Worm (Caenorhabditis elegans) whole organism, late embryonic: ENCODE measurements around the gene dop-1.

Source experiments
- C08G9.2 ChIP-seq: sonication (generic microtip); optimal IDR thresholded peaks from 2 replicates; lab custom pipeline; 2016; ENCODE audit warnings: mild to moderate bottlenecking, missing genetic modification characterization, moderate library complexity, missing compliant biosample characterization
- T23F11.4 ChIP-seq: fragments of 200-800 bp; sonication (Bioruptor generic); optimal IDR thresholded peaks from 2 replicates; lab custom pipeline; 2018; ENCODE audit warnings: mild to moderate bottlenecking, missing genetic modification characterization, missing compliant biosample characterization
- ama-1 ChIP-seq: fragments of 150-350 bp; optimal IDR thresholded peaks from 2 replicates; lab custom pipeline; 2014
- ceh-18 ChIP-seq: sonication (generic microtip); optimal IDR thresholded peaks from 2 replicates; lab custom pipeline; 2016; ENCODE audit warnings: missing genetic modification characterization, missing compliant biosample characterization
- ceh-9 ChIP-seq: sonication (generic microtip); optimal IDR thresholded peaks from 2 replicates; lab custom pipeline; 2016; ENCODE audit warnings: mild to moderate bottlenecking, missing genetic modification characterization, inconsistent platforms, missing compliant biosample characterization
- gmeb-2 ChIP-seq: sonication (generic microtip); optimal IDR thresholded peaks from 2 replicates; lab custom pipeline; 2016; ENCODE audit warnings: missing genetic modification characterization, inconsistent platforms, missing compliant biosample characterization
- madf-2 ChIP-seq: sonication (generic microtip); optimal IDR thresholded peaks from 2 replicates; lab custom pipeline; 2017; ENCODE audit warnings: missing genetic modification characterization, missing compliant biosample characterization
- nhr-11 ChIP-seq: fragments of 150-350 bp; optimal IDR thresholded peaks from 2 replicates; lab custom pipeline; 2014; ENCODE audit warnings: missing biosample characterization, missing genetic modification characterization
- pat-9 ChIP-seq: fragments of 200-800 bp; sonication (Bioruptor generic); optimal IDR thresholded peaks from 2 replicates; lab custom pipeline; 2018; ENCODE audit warnings: mild to moderate bottlenecking, missing genetic modification characterization, moderate library complexity, missing compliant biosample characterization
- unc-55 ChIP-seq: sonication (generic microtip); optimal IDR thresholded peaks from 2 replicates; lab custom pipeline; 2017; ENCODE audit warnings: missing biosample characterization, missing genetic modification reagents, missing genetic modification characterization
- unc-86 ChIP-seq: sonication (generic microtip); optimal IDR thresholded peaks from 2 replicates; lab custom pipeline; 2016; ENCODE audit warnings: missing genetic modification characterization, missing compliant biosample characterization

DNA sequence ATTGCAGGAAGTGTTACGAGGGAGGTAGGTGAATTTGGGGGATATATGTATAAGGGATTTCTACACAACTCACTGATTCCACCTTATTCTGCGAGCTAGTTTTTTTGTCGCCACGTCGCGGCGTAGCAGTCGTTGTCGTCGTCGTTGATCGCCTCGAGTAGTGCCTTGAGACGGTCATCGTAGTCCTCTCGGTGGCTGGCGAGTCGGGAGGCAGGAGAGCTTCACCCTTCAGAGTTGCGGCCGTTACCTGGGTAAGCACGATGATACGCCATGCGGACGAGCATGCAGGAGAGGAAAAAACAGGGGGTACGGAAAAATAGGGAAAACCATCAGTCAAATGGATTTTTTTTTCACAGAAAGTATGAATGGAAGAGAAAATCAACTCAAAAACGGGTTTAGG is 5.4 kb downstream of the dop-1 start:
- TF ChIP-seq unc-86 (tag; lab: Kevin White, UChicago) (no peak), ceh-18 (tag; lab: Kevin White, UChicago) (no peak), ama-1 (lab: Kevin White, UChicago) (no peak), C08G9.2 (tag; lab: Kevin White, UChicago) (no peak), unc-55 (GFP tag; lab: Kevin White, UChicago) (no peak), T23F11.4 (GFP tag; lab: Kevin White, UChicago) (no peak), ceh-9 (no peak), pat-9 (tag; lab: Kevin White, UChicago) (no peak), madf-2 (no peak), gmeb-2 (tag; lab: Kevin White, UChicago) (no peak), nhr-11 (tag; lab: Kevin White, UChicago) (no peak)
